Worm (Caenorhabditis elegans) whole organism, late embryonic: ENCODE measurements around the gene F46G11.2.

Experiments
- C38D4.7 ChIP-seq: fragments of 200-800 bp; sonication (Bioruptor generic); optimal IDR thresholded peaks from 2 replicates; lab custom pipeline; 2018; ENCODE audit warnings: mild to moderate bottlenecking, missing genetic modification characterization, moderate library complexity, missing compliant biosample characterization
- K02D7.2 ChIP-seq: sonication (generic microtip); optimal IDR thresholded peaks from 2 replicates; lab custom pipeline; 2017; ENCODE audit warnings: mild to moderate bottlenecking, missing genetic modification characterization, missing compliant biosample characterization
- K09A11.1 ChIP-seq: sonication (generic microtip); optimal IDR thresholded peaks from 2 replicates; lab custom pipeline; 2017; ENCODE audit warnings: antibody characterized with exemption, mild to moderate bottlenecking, missing genetic modification characterization, missing compliant biosample characterization; ENCODE audit not compliant: insufficient read depth
- T23F11.4 ChIP-seq: fragments of 200-800 bp; sonication (Bioruptor generic); optimal IDR thresholded peaks from 2 replicates; lab custom pipeline; 2018; ENCODE audit warnings: mild to moderate bottlenecking, missing genetic modification characterization, missing compliant biosample characterization
- ahr-1 ChIP-seq: sonication (generic microtip); optimal IDR thresholded peaks from 2 replicates; lab custom pipeline; 2016; ENCODE audit warnings: missing genetic modification characterization, missing compliant biosample characterization
- ama-1 ChIP-seq: fragments of 150-350 bp; optimal IDR thresholded peaks from 2 replicates; lab custom pipeline; 2014
- ceh-18 ChIP-seq: sonication (generic microtip); optimal IDR thresholded peaks from 2 replicates; lab custom pipeline; 2016; ENCODE audit warnings: missing genetic modification characterization, missing compliant biosample characterization
- ceh-19 ChIP-seq: fragments of 200-800 bp; sonication (Bioruptor generic); optimal IDR thresholded peaks from 2 replicates; lab custom pipeline; 2018; ENCODE audit warnings: mild to moderate bottlenecking, missing genetic modification characterization, missing compliant biosample characterization
- ceh-2 ChIP-seq: sonication (generic microtip); optimal IDR thresholded peaks from 2 replicates; lab custom pipeline; 2016; ENCODE audit warnings: missing genotype, missing genetic modification characterization, missing compliant biosample characterization
- ceh-22 ChIP-seq: sonication (generic microtip); optimal IDR thresholded peaks from 2 replicates; lab custom pipeline; 2017; ENCODE audit warnings: missing biosample characterization, missing genetic modification characterization
- ceh-24 ChIP-seq: sonication (generic microtip); optimal IDR thresholded peaks from 2 replicates; lab custom pipeline; 2016; ENCODE audit warnings: mild to moderate bottlenecking, missing genetic modification characterization, missing compliant biosample characterization
- ceh-30 ChIP-seq: fragments of 150-350 bp; optimal IDR thresholded peaks from 2 replicates; lab custom pipeline; 2014; ENCODE audit warnings: missing biosample characterization, missing genetic modification characterization
- ceh-31 ChIP-seq: sonication (generic microtip); optimal IDR thresholded peaks from 2 replicates; lab custom pipeline; 2016; ENCODE audit warnings: missing genetic modification characterization, missing compliant biosample characterization
- ceh-34 ChIP-seq: sonication (generic microtip); optimal IDR thresholded peaks from 2 replicates; lab custom pipeline; 2016; ENCODE audit warnings: mild to moderate bottlenecking, missing genetic modification characterization, missing compliant biosample characterization
- ceh-48 ChIP-seq: sonication (generic microtip); optimal IDR thresholded peaks from 2 replicates; lab custom pipeline; 2016; ENCODE audit warnings: missing genetic modification characterization, inconsistent platforms, missing compliant biosample characterization
- ceh-9 ChIP-seq: sonication (generic microtip); optimal IDR thresholded peaks from 2 replicates; lab custom pipeline; 2016; ENCODE audit warnings: mild to moderate bottlenecking, missing genetic modification characterization, inconsistent platforms, missing compliant biosample characterization
- dmd-4 ChIP-seq: sonication (generic microtip); optimal IDR thresholded peaks from 2 replicates; lab custom pipeline; 2016; ENCODE audit warnings: borderline replicate concordance, missing genetic modification characterization, missing compliant biosample characterization
- elt-2 ChIP-seq: sonication (generic microtip); optimal IDR thresholded peaks from 2 replicates; lab custom pipeline; 2016; ENCODE audit warnings: missing genetic modification reagents, missing genetic modification characterization, missing compliant biosample characterization
- elt-4 ChIP-seq: sonication (generic microtip); optimal IDR thresholded peaks from 2 replicates; lab custom pipeline; 2016; ENCODE audit warnings: missing genetic modification characterization, missing compliant biosample characterization
- eyg-1 ChIP-seq: sonication (generic microtip); optimal IDR thresholded peaks from 2 replicates; lab custom pipeline; 2016; ENCODE audit warnings: missing genotype, missing genetic modification characterization, missing compliant biosample characterization
- fkh-10 ChIP-seq: fragments of 150-350 bp; optimal IDR thresholded peaks from 2 replicates; lab custom pipeline; 2014; ENCODE audit warnings: missing biosample characterization, missing genetic modification reagents, missing genetic modification characterization
- fkh-6 ChIP-seq: sonication (generic microtip); optimal IDR thresholded peaks from 2 replicates; lab custom pipeline; 2016; ENCODE audit warnings: missing genetic modification characterization, missing compliant biosample characterization
- hlh-13 ChIP-seq: fragments of 200-800 bp; sonication (Bioruptor generic); optimal IDR thresholded peaks from 2 replicates; lab custom pipeline; 2018; ENCODE audit warnings: mild to moderate bottlenecking, missing genetic modification characterization, missing compliant biosample characterization
- hlh-6 ChIP-seq: sonication (generic microtip); optimal IDR thresholded peaks from 2 replicates; lab custom pipeline; 2016; ENCODE audit warnings: missing genotype, missing genetic modification characterization, missing compliant biosample characterization
- hlh-8 ChIP-seq: sonication (generic microtip); optimal IDR thresholded peaks from 2 replicates; lab custom pipeline; 2016; ENCODE audit warnings: missing genotype, missing genetic modification characterization, missing compliant biosample characterization
- madf-2 ChIP-seq: sonication (generic microtip); optimal IDR thresholded peaks from 2 replicates; lab custom pipeline; 2017; ENCODE audit warnings: missing genetic modification characterization, missing compliant biosample characterization
- nfya-1 ChIP-seq: sonication (generic microtip); optimal IDR thresholded peaks from 2 replicates; lab custom pipeline; 2017; ENCODE audit warnings: missing genetic modification characterization, mild to moderate bottlenecking, missing compliant biosample characterization, antibody characterized with exemption, moderate library complexity
- nhr-11 ChIP-seq: fragments of 150-350 bp; optimal IDR thresholded peaks from 2 replicates; lab custom pipeline; 2014; ENCODE audit warnings: missing biosample characterization, missing genetic modification characterization
- odd-2 ChIP-seq: sonication (generic microtip); optimal IDR thresholded peaks from 2 replicates; lab custom pipeline; 2017; ENCODE audit warnings: antibody characterized with exemption, mild to moderate bottlenecking, missing genetic modification characterization, missing compliant biosample characterization
- pat-9 ChIP-seq: fragments of 200-800 bp; sonication (Bioruptor generic); optimal IDR thresholded peaks from 2 replicates; lab custom pipeline; 2018; ENCODE audit warnings: mild to moderate bottlenecking, missing genetic modification characterization, moderate library complexity, missing compliant biosample characterization
- pha-4 ChIP-seq: fragments of 150-350 bp; optimal IDR thresholded peaks from 2 replicates; lab custom pipeline; 2018; ENCODE audit warnings: missing biosample characterization, missing genetic modification reagents, missing genetic modification characterization
- pqm-1 ChIP-seq: sonication (generic microtip); optimal IDR thresholded peaks from 2 replicates; lab custom pipeline; 2016; ENCODE audit warnings: missing genetic modification characterization, missing compliant biosample characterization
- ref-2 ChIP-seq: sonication (generic microtip); optimal IDR thresholded peaks from 2 replicates; lab custom pipeline; 2016; ENCODE audit warnings: missing genetic modification characterization, missing compliant biosample characterization
- rnt-1 ChIP-seq: sonication (generic microtip); optimal IDR thresholded peaks from 2 replicates; lab custom pipeline; 2016; ENCODE audit warnings: missing genetic modification characterization, missing compliant biosample characterization
- sdc-2 ChIP-seq: sonication (generic microtip); optimal IDR thresholded peaks from 2 replicates; lab custom pipeline; 2016; ENCODE audit warnings: missing genotype, missing genetic modification characterization, missing compliant biosample characterization
- sox-4 ChIP-seq: sonication (generic microtip); optimal IDR thresholded peaks from 2 replicates; lab custom pipeline; 2017; ENCODE audit warnings: mild to moderate bottlenecking, missing genetic modification characterization, inconsistent platforms, missing compliant biosample characterization
- syd-9 ChIP-seq: sonication (generic microtip); optimal IDR thresholded peaks from 2 replicates; lab custom pipeline; 2016; ENCODE audit warnings: mild to moderate bottlenecking, missing genetic modification characterization, moderate library complexity, missing compliant biosample characterization
- tbx-2 ChIP-seq: sonication (generic microtip); optimal IDR thresholded peaks from 2 replicates; lab custom pipeline; 2016; ENCODE audit warnings: missing genetic modification characterization, missing compliant biosample characterization
- tbx-7 ChIP-seq: sonication (generic microtip); optimal IDR thresholded peaks from 2 replicates; lab custom pipeline; 2016; ENCODE audit warnings: missing genotype, missing genetic modification characterization, missing compliant biosample characterization
- unc-42 ChIP-seq: sonication (generic microtip); optimal IDR thresholded peaks from 2 replicates; lab custom pipeline; 2016; ENCODE audit warnings: missing genotype, missing genetic modification characterization, missing compliant biosample characterization
- unc-55 ChIP-seq: sonication (generic microtip); optimal IDR thresholded peaks from 2 replicates; lab custom pipeline; 2017; ENCODE audit warnings: missing biosample characterization, missing genetic modification reagents, missing genetic modification characterization
- unc-86 ChIP-seq: sonication (generic microtip); optimal IDR thresholded peaks from 2 replicates; lab custom pipeline; 2016; ENCODE audit warnings: missing genetic modification characterization, missing compliant biosample characterization
- zip-5 ChIP-seq: sonication (generic microtip); optimal IDR thresholded peaks from 2 replicates; lab custom pipeline; 2016; ENCODE audit warnings: missing genetic modification characterization, missing compliant biosample characterization
- ztf-16 ChIP-seq: sonication (generic microtip); optimal IDR thresholded peaks from 2 replicates; lab custom pipeline; 2017; ENCODE audit warnings: missing genetic modification characterization, missing compliant biosample characterization

F46G11.2 gene

ce11 chrX:5763904-5764303 lies 24.1 kb upstream of the F46G11.2 start (continued):
- TF ChIP-seq ceh-18 (peak; percentile 12), ceh-19 (GFP tag; lab: Kevin White, UChicago) (no peak), ceh-22 (tag; lab: Kevin White, UChicago) (no peak), rnt-1 (no peak), odd-2 (tag; lab: Kevin White, UChicago) (no peak), C38D4.7 (no peak), nhr-11 (tag; lab: Kevin White, UChicago) (no peak), ceh-24 (tag; lab: Kevin White, UChicago) (no peak), ceh-9 (no peak), ceh-2 (peak; percentile 24), sox-4 (tag; lab: Kevin White, UChicago) (no peak), fkh-10 (GFP tag; lab: Kevin White, UChicago) (no peak), tbx-7 (tag; lab: Kevin White, UChicago) (no peak), tbx-2 (tag; lab: Kevin White, UChicago) (peak; percentile 87), hlh-8 (tag; lab: Kevin White, UChicago) (no peak)

DNA sequence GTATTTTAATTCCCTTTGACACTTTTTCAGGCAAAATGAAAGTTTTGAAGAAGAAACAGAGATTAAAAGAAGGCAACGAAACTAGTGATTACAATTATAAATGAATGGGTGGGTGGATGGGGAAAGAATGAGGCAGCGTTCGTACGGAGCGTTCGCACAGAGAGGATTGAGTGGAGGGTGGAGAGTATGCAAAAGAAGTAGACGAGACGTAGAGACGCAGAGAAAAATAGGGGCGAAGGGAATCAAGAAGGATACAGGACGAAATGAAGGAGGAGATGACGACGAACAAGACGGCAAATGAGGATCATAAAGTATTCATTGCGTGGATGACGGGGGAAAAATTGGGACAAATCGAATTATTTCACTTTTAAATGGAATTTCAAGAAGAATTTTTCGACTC lies 23.2 kb upstream of the F46G11.2 start:
- peak; percentile 23 for TF ChIP-seq unc-42
- TF ChIP-seq sox-4 (tag; lab: Kevin White, UChicago) = peak; percentile 10
- no peak for TF ChIP-seq zip-5 (tag; lab: Kevin White, UChicago)
- TF ChIP-seq syd-9 = no peak
- TF ChIP-seq elt-2 (tag; lab: Kevin White, UChicago) = no peak
- TF ChIP-seq hlh-8 (tag; lab: Kevin White, UChicago) = no peak
- TF ChIP-seq ztf-16 = no peak
- peak; percentile 29 for TF ChIP-seq hlh-6
- peak; percentile 42 for TF ChIP-seq ceh-31 (tag; lab: Kevin White, UChicago)
- no peak for TF ChIP-seq K09A11.1 (tag; lab: Kevin White, UChicago)
- TF ChIP-seq ceh-18 = peak; percentile 23
- TF ChIP-seq nfya-1 (tag; lab: Kevin White, UChicago) = peak; percentile 44
- TF ChIP-seq pat-9 = no peak
- no peak for TF ChIP-seq fkh-10 (GFP tag; lab: Kevin White, UChicago)
- no peak for TF ChIP-seq fkh-6 (tag; lab: Kevin White, UChicago)
- TF ChIP-seq dmd-4 (tag; lab: Kevin White, UChicago) = no peak
- TF ChIP-seq ref-2 (tag; lab: Kevin White, UChicago) = peak; percentile 68
- no peak for TF ChIP-seq eyg-1
- no peak for TF ChIP-seq hlh-13 (GFP tag; lab: Kevin White, UChicago)
- no peak for TF ChIP-seq K02D7.2 (tag; lab: Kevin White, UChicago)
- peak; percentile 43 for TF ChIP-seq sdc-2 (tag; lab: Kevin White, UChicago)
- no peak for TF ChIP-seq elt-4 (tag; lab: Kevin White, UChicago)
- TF ChIP-seq unc-55 (GFP tag; lab: Kevin White, UChicago) = no peak
- no peak for TF ChIP-seq ahr-1 (tag; lab: Kevin White, UChicago)
- no peak for TF ChIP-seq ceh-24 (tag; lab: Kevin White, UChicago)
- TF ChIP-seq unc-86 (tag; lab: Kevin White, UChicago) = no peak
- no peak for TF ChIP-seq ceh-30 (tag; lab: Kevin White, UChicago)
- TF ChIP-seq tbx-2 (tag; lab: Kevin White, UChicago) = peak; percentile 42
- no peak for TF ChIP-seq ama-1 (lab: Kevin White, UChicago)
- no peak for TF ChIP-seq C38D4.7
- TF ChIP-seq ceh-2 = no peak
- no peak for TF ChIP-seq tbx-7 (tag; lab: Kevin White, UChicago)
- no peak for TF ChIP-seq madf-2 (tag; lab: Kevin White, UChicago)
- TF ChIP-seq, all 69 proteins: peak for 9

ce11 chrX:5770648-5771047 lies 17.3 kb upstream of the F46G11.2 start, which contains the start of gene C54H2.4:
TSS of gene C54H2.4 (minus strand) at chrX:5770748.
- no peak for TF ChIP-seq tbx-2 (tag; lab: Kevin White, UChicago)
- no peak for TF ChIP-seq ceh-48 (tag; lab: Kevin White, UChicago)
- TF ChIP-seq nhr-11 (tag; lab: Kevin White, UChicago) = no peak
- TF ChIP-seq pqm-1 (tag; lab: Kevin White, UChicago) = no peak
- no peak for TF ChIP-seq ceh-31 (tag; lab: Kevin White, UChicago)
- TF ChIP-seq hlh-13 (GFP tag; lab: Kevin White, UChicago) = no peak
- TF ChIP-seq ceh-19 (GFP tag; lab: Kevin White, UChicago) = no peak
- no peak for TF ChIP-seq K09A11.1 (tag; lab: Kevin White, UChicago)
- TF ChIP-seq pha-4 (tag; lab: Kevin White, UChicago) = no peak
- no peak for TF ChIP-seq T23F11.4 (GFP tag; lab: Kevin White, UChicago)
- TF ChIP-seq ceh-34 (tag; lab: Kevin White, UChicago) = no peak
